Fruit fly (Drosophila melanogaster) whole organism, prepupa: ENCODE results near the gene Nil.

ENCODE experiments used
- CG32006 ChIP-seq: fragments of 200-800 bp; sonication (Bioruptor generic); optimal IDR thresholded peaks from 3 replicates; lab custom pipeline; 2017; ENCODE audit warnings: missing biosample characterization, mild to moderate bottlenecking, missing genetic modification characterization
- CG4318 ChIP-seq: fragments of 200-800 bp; sonication (Bioruptor generic); optimal IDR thresholded peaks from 3 replicates; lab custom pipeline; 2017; ENCODE audit warnings: missing biosample characterization, mild to moderate bottlenecking, missing genetic modification characterization
- CG7368 ChIP-seq: fragments of 200-800 bp; sonication (Bioruptor generic); optimal IDR thresholded peaks from 3 replicates; lab custom pipeline; 2016; ENCODE audit warnings: missing biosample characterization, missing genetic modification characterization
- Eip75B ChIP-seq: fragments of 200-800 bp; sonication (Bioruptor generic); optimal IDR thresholded peaks from 3 replicates; lab custom pipeline; 2016; ENCODE audit warnings: missing biosample characterization, missing genetic modification characterization
- spab ChIP-seq: fragments of 200-800 bp; sonication (Bioruptor generic); optimal IDR thresholded peaks from 2 replicates; lab custom pipeline; 2017; ENCODE audit warnings: missing biosample characterization, mild to moderate bottlenecking, missing genetic modification characterization, missing genetic modification reagents

dm6 chr3R:26318857-26319256, 26.4 kb downstream of the Nil start:
- TF ChIP-seq Eip75B (GFP tag; lab: Kevin White, UChicago) (peak; percentile 54), CG4318 (GFP tag; lab: Kevin White, UChicago) (no peak), CG7368 (no peak), CG32006 (no peak), spab (no peak)
